Worm (Caenorhabditis elegans) whole organism, late embryonic: Measurements from ENCODE around the gene fipr-15.

ENCODE experiments used
- F13H6.1 ChIP-seq: sonication (generic microtip); optimal IDR thresholded peaks from 2 replicates; lab custom pipeline; 2016; ENCODE audit warnings: missing genetic modification characterization, missing compliant biosample characterization
- K09A11.1 ChIP-seq: sonication (generic microtip); optimal IDR thresholded peaks from 2 replicates; lab custom pipeline; 2017; ENCODE audit warnings: antibody characterized with exemption, mild to moderate bottlenecking, missing genetic modification characterization, missing compliant biosample characterization; ENCODE audit not compliant: insufficient read depth
- T23F11.4 ChIP-seq: fragments of 200-800 bp; sonication (Bioruptor generic); optimal IDR thresholded peaks from 2 replicates; lab custom pipeline; 2018; ENCODE audit warnings: mild to moderate bottlenecking, missing genetic modification characterization, missing compliant biosample characterization
- Y22D7AL.16 ChIP-seq: sonication (generic microtip); optimal IDR thresholded peaks from 2 replicates; lab custom pipeline; 2016; ENCODE audit warnings: missing genetic modification characterization, missing compliant biosample characterization
- ceh-18 ChIP-seq: sonication (generic microtip); optimal IDR thresholded peaks from 2 replicates; lab custom pipeline; 2016; ENCODE audit warnings: missing genetic modification characterization, missing compliant biosample characterization
- ceh-22 ChIP-seq: sonication (generic microtip); optimal IDR thresholded peaks from 2 replicates; lab custom pipeline; 2017; ENCODE audit warnings: missing biosample characterization, missing genetic modification characterization
- ceh-34 ChIP-seq: sonication (generic microtip); optimal IDR thresholded peaks from 2 replicates; lab custom pipeline; 2016; ENCODE audit warnings: mild to moderate bottlenecking, missing genetic modification characterization, missing compliant biosample characterization
- ceh-45 ChIP-seq: fragments of 200-800 bp; sonication (Bioruptor generic); IDR thresholded peaks from 2 replicates; pipeline ENCODE4 v1.3.6; 2022; ENCODE audit warnings: missing genetic modification reagents, missing genetic modification characterization, missing compliant biosample characterization
- ceh-6 ChIP-seq: fragments of 200-800 bp; sonication (Bioruptor generic); optimal IDR thresholded peaks from 2 replicates; lab custom pipeline; 2018; ENCODE audit warnings: mild to moderate bottlenecking, missing genetic modification characterization, missing compliant biosample characterization
- ceh-9 ChIP-seq: sonication (generic microtip); optimal IDR thresholded peaks from 2 replicates; lab custom pipeline; 2016; ENCODE audit warnings: mild to moderate bottlenecking, missing genetic modification characterization, inconsistent platforms, missing compliant biosample characterization
- che-1 ChIP-seq: sonication (generic microtip); optimal IDR thresholded peaks from 2 replicates; lab custom pipeline; 2016; ENCODE audit warnings: mild to moderate bottlenecking, missing genetic modification characterization, missing compliant biosample characterization
- dmd-4 ChIP-seq: sonication (generic microtip); optimal IDR thresholded peaks from 2 replicates; lab custom pipeline; 2016; ENCODE audit warnings: borderline replicate concordance, missing genetic modification characterization, missing compliant biosample characterization
- elt-2 ChIP-seq: sonication (generic microtip); optimal IDR thresholded peaks from 2 replicates; lab custom pipeline; 2016; ENCODE audit warnings: missing genetic modification reagents, missing genetic modification characterization, missing compliant biosample characterization
- ets-4 ChIP-seq: sonication (generic microtip); optimal IDR thresholded peaks from 2 replicates; lab custom pipeline; 2016; ENCODE audit warnings: missing genetic modification characterization, missing compliant biosample characterization
- fax-1 ChIP-seq: sonication (generic microtip); optimal IDR thresholded peaks from 2 replicates; lab custom pipeline; 2016; ENCODE audit warnings: missing genotype, missing genetic modification characterization, missing compliant biosample characterization
- gmeb-2 ChIP-seq: sonication (generic microtip); optimal IDR thresholded peaks from 2 replicates; lab custom pipeline; 2016; ENCODE audit warnings: missing genetic modification characterization, inconsistent platforms, missing compliant biosample characterization
- hlh-13 ChIP-seq: fragments of 200-800 bp; sonication (Bioruptor generic); optimal IDR thresholded peaks from 2 replicates; lab custom pipeline; 2018; ENCODE audit warnings: mild to moderate bottlenecking, missing genetic modification characterization, missing compliant biosample characterization
- hlh-30 ChIP-seq: sonication (generic microtip); optimal IDR thresholded peaks from 2 replicates; lab custom pipeline; 2017; ENCODE audit warnings: antibody characterized with exemption, missing genetic modification characterization, missing compliant biosample characterization; ENCODE audit not compliant: insufficient read depth
- lim-6 ChIP-seq: sonication (generic microtip); optimal IDR thresholded peaks from 2 replicates; lab custom pipeline; 2016; ENCODE audit warnings: missing genetic modification characterization, missing compliant biosample characterization
- mec-3 ChIP-seq: sonication (generic microtip); optimal IDR thresholded peaks from 2 replicates; lab custom pipeline; 2016; ENCODE audit warnings: borderline replicate concordance, missing genetic modification characterization, missing compliant biosample characterization
- nfya-1 ChIP-seq: sonication (generic microtip); optimal IDR thresholded peaks from 2 replicates; lab custom pipeline; 2017; ENCODE audit warnings: missing genetic modification characterization, mild to moderate bottlenecking, missing compliant biosample characterization, antibody characterized with exemption, moderate library complexity
- nhr-11 ChIP-seq: fragments of 150-350 bp; optimal IDR thresholded peaks from 2 replicates; lab custom pipeline; 2014; ENCODE audit warnings: missing biosample characterization, missing genetic modification characterization
- npax-4 ChIP-seq: sonication (generic microtip); optimal IDR thresholded peaks from 2 replicates; lab custom pipeline; 2016; ENCODE audit warnings: missing genetic modification characterization, missing compliant biosample characterization
- pat-9 ChIP-seq: fragments of 200-800 bp; sonication (Bioruptor generic); optimal IDR thresholded peaks from 2 replicates; lab custom pipeline; 2018; ENCODE audit warnings: mild to moderate bottlenecking, missing genetic modification characterization, moderate library complexity, missing compliant biosample characterization
- ref-2 ChIP-seq: sonication (generic microtip); optimal IDR thresholded peaks from 2 replicates; lab custom pipeline; 2016; ENCODE audit warnings: missing genetic modification characterization, missing compliant biosample characterization
- rnt-1 ChIP-seq: sonication (generic microtip); optimal IDR thresholded peaks from 2 replicates; lab custom pipeline; 2016; ENCODE audit warnings: missing genetic modification characterization, missing compliant biosample characterization
- sdc-2 ChIP-seq: sonication (generic microtip); optimal IDR thresholded peaks from 2 replicates; lab custom pipeline; 2016; ENCODE audit warnings: missing genotype, missing genetic modification characterization, missing compliant biosample characterization
- sox-2 ChIP-seq: fragments of 200-800 bp; sonication (Bioruptor generic); IDR thresholded peaks from 2 replicates; pipeline ENCODE4 v1.3.6; 2022; ENCODE audit warnings: missing genetic modification reagents, missing genetic modification characterization, missing compliant biosample characterization
- sox-4 ChIP-seq: sonication (generic microtip); optimal IDR thresholded peaks from 2 replicates; lab custom pipeline; 2017; ENCODE audit warnings: mild to moderate bottlenecking, missing genetic modification characterization, inconsistent platforms, missing compliant biosample characterization
- tbx-2 ChIP-seq: sonication (generic microtip); optimal IDR thresholded peaks from 2 replicates; lab custom pipeline; 2016; ENCODE audit warnings: missing genetic modification characterization, missing compliant biosample characterization
- tbx-7 ChIP-seq: sonication (generic microtip); optimal IDR thresholded peaks from 2 replicates; lab custom pipeline; 2016; ENCODE audit warnings: missing genotype, missing genetic modification characterization, missing compliant biosample characterization
- unc-55 ChIP-seq: sonication (generic microtip); optimal IDR thresholded peaks from 2 replicates; lab custom pipeline; 2017; ENCODE audit warnings: missing biosample characterization, missing genetic modification reagents, missing genetic modification characterization
- unc-86 ChIP-seq: sonication (generic microtip); optimal IDR thresholded peaks from 2 replicates; lab custom pipeline; 2016; ENCODE audit warnings: missing genetic modification characterization, missing compliant biosample characterization
- ztf-16 ChIP-seq: sonication (generic microtip); optimal IDR thresholded peaks from 2 replicates; lab custom pipeline; 2017; ENCODE audit warnings: missing genetic modification characterization, missing compliant biosample characterization

The fipr-15 gene

ce11 chrIV:10880264-10880663 is at the start of gene fipr-15:
Gene fipr-15 (plus strand): TSS chrIV:10880564.
- TF ChIP-seq ceh-6: no peak
- no peak for TF ChIP-seq che-1 (tag; lab: Kevin White, UChicago)
- no peak for TF ChIP-seq ref-2 (tag; lab: Kevin White, UChicago)
- no peak for TF ChIP-seq ztf-16

ce11 chrIV:10832148-10832547 is 48.2 kb upstream of the fipr-15 start, which contains the start of gene best-15:
Gene best-15 (minus strand): TSS chrIV:10832248.
- TF ChIP-seq T23F11.4 (no peak), ceh-22 (tag; lab: Kevin White, UChicago) (no peak), sox-2 (GFP tag; lab: Robert Waterston, UW) (no peak), nhr-11 (no peak)

- TF ChIP-seq ceh-45 (no peak), dmd-4 (tag; lab: Kevin White, UChicago) (no peak), tbx-2 (tag; lab: Kevin White, UChicago) (no peak), mec-3 (no peak), rnt-1 (no peak), unc-55 (GFP tag; lab: Kevin White, UChicago) (no peak), sox-4 (tag; lab: Kevin White, UChicago) (no peak), tbx-7 (tag; lab: Kevin White, UChicago) (no peak), ceh-34 (tag; lab: Kevin White, UChicago) (no peak), ref-2 (tag; lab: Kevin White, UChicago) (no peak), sdc-2 (tag; lab: Kevin White, UChicago) (no peak), nfya-1 (no peak), F13H6.1 (tag; lab: Kevin White, UChicago) (no peak), npax-4 (no peak), ztf-16 (no peak), lim-6 (tag; lab: Kevin White, UChicago) (no peak), Y22D7AL.16 (no peak), fax-1 (tag; lab: Kevin White, UChicago) (no peak), ceh-18 (tag; lab: Kevin White, UChicago) (no peak)
- TF ChIP-seq, all 69 proteins: peak for 0
Observed at ce11 chrIV:10842232-10842631, 38.1 kb upstream of the fipr-15 start.

- TF ChIP-seq sdc-2 (tag; lab: Kevin White, UChicago): no peak
- no peak for TF ChIP-seq lim-6 (tag; lab: Kevin White, UChicago)
- no peak for TF ChIP-seq ets-4 (tag; lab: Kevin White, UChicago)
- no peak for TF ChIP-seq F13H6.1 (tag; lab: Kevin White, UChicago)
- TF ChIP-seq nfya-1: peak; percentile 16
- no peak for TF ChIP-seq ceh-34 (tag; lab: Kevin White, UChicago)
- TF ChIP-seq K09A11.1: no peak
- no peak for TF ChIP-seq hlh-13 (GFP tag; lab: Kevin White, UChicago)
Observed at ce11 chrIV:10842705-10843364, 37.5 kb upstream of the fipr-15 start, which contains the start of gene T11G6.5. Gene T11G6.5 (minus strand): TSS chrIV:10842755.

ce11 chrIV:10851136-10851535 is 29.2 kb upstream of the fipr-15 start:
- TF ChIP-seq ets-4 (tag; lab: Kevin White, UChicago): no peak
- no peak for TF ChIP-seq F13H6.1 (tag; lab: Kevin White, UChicago)
- TF ChIP-seq gmeb-2: no peak
- no peak for TF ChIP-seq ceh-9 (tag; lab: Kevin White, UChicago)
- TF ChIP-seq elt-2 (tag; lab: Kevin White, UChicago): no peak
- no peak for TF ChIP-seq tbx-7 (tag; lab: Kevin White, UChicago)
- no peak for TF ChIP-seq K09A11.1
- TF ChIP-seq pat-9: no peak
- no peak for TF ChIP-seq unc-86 (tag; lab: Kevin White, UChicago)
- no peak for TF ChIP-seq hlh-30 (tag; lab: Kevin White, UChicago)
